Worm (Caenorhabditis elegans): ENCODE measurements around the gene phf-32.

Gene phf-32

DNA sequence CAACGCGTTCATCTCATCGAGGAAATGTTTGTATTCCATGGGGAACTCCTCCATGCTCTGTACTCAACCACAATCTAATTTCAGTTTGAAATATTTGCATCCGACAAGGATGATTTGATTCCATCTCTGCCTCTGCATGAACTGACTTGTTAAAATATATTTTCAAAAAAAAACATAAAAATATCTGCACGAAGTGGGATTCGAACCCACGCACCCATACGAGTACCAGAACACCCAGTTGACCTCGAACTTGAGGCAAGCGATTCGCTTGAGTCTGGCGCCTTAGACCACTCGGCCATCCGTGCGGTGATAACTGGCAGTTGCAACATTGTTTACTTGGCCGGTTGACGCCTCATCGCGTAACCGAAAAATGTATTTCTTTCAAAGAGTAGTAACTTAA lies 41.2 kb downstream of the phf-32 start:
- TF ChIP-seq unc-62 (GFP tag; optimal IDR thresholded peaks at IDR 0.05), result no peak

DNA sequence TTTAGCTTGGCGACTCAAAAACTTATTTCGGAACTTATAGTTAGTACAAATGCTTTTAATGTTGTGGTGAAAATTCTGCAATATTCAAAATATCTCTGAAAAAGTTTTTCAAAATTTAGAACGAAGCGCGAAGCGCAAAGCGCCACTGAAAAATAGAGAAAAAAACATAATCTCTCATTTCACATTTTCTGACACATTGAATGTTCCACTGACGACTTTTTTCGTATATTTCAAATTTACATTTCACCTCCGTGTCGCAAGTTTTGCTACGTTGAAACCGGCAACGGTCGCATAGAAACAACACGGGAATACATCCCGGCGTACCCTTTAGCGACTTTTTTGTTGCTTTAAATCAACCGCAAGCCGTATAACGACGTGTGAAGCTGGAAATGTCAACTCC lies 41.7 kb downstream of the phf-32 start, which contains the start of gene F42F12.14:
Gene F42F12.14 (plus strand): TSS at position 301 of the 400 bp plus-strand sequence.
- no peak for TF ChIP-seq unc-62 (GFP tag; optimal IDR thresholded peaks at IDR 0.05)

DNA sequence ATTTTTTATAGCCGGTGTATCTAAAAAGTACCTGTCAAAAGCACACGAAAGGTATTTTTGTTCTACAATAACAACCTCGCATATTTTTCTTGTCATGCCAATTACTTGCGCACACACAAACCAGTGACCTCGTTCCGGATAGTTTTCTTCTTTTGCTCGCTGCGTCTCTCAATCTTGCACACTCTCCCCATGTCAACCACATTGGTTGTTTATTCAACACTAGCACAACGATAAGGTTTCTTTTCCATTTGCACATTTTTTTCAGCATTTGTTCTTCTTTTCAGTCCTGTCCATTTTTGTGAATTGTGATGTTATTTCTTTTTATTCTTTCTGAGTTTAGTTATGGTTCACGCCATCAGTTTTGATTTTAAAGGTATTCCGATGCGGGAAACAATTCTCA lies 43.5 kb downstream of the phf-32 start, which contains the start of gene F42F12.3:
Gene F42F12.3 (plus strand): TSS at position 372 of the 400 bp plus-strand sequence.
- no peak for TF ChIP-seq unc-62 (GFP tag; optimal IDR thresholded peaks at IDR 0.05)

DNA sequence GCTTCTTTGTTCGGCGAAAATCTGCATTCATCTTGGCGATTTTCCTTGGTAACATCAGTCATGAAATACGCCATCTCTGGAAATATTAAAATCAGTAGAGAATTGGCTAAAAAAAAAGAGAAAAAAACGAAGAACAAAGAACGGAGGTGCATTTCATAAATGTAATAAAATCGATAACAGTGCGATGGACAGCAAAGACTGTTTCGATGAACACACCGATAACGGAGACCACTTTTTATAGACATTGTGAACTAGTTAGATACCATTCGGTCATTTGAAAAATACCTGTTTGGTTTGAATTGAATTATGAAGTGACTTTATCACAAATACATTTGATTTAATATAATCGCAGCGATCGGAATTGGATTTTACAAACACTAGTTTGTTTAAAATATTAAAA lies 46.2 kb downstream of the phf-32 start, which contains the start of gene F42F12.4:
Gene F42F12.4 (minus strand): TSS at position 76 of the 400 bp plus-strand sequence.
- TF ChIP-seq unc-62 (GFP tag; optimal IDR thresholded peaks at IDR 0.05), result no peak

DNA sequence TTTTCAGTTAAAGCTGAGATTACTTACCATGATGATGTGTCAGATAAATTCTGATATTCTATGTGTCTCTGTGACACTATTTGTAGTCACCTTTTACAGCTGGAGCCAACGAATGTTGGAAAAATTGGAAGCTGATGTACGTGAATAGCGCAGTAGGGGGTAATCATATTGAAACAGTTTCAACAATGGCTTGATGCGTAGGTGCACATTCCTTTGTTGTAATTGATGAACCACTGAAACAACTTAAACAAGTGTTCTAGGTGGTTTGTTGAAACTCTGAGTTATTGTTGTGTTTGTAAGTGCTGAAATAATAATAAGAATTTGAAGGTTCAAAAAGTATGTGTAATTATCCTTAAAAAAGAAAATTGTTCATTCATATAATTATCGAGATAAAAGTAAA lies 49.9 kb downstream of the phf-32 start, which contains the start of gene nspc-12:
Gene nspc-12 (minus strand): TSS at position 101 of the 400 bp plus-strand sequence.
- TF ChIP-seq unc-62 (GFP tag; optimal IDR thresholded peaks at IDR 0.05), result no peak

DNA sequence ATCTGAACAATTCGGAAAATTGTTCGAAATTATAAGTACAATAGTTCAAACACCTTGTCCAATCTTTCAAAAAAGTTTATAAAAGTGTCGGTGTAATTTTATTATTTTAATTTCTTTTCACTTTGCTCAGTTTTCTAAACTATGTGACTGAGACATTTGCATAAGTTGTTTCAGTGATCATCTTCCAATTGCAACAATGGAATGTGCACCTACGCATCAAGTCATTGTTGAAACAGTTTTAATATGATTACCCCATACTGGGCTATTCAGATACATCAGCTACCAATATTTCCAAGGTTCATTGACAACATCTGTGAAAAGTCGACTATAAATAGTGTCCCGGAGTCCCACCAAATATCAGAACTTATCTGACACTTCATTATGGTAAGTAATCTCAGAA lies 50.5 kb downstream of the phf-32 start, which contains the start of gene nspc-13:
Gene nspc-13 (plus strand): TSS at position 301 of the 400 bp plus-strand sequence.
- TF ChIP-seq unc-62 (GFP tag; optimal IDR thresholded peaks at IDR 0.05), result no peak
